Fruit fly (Drosophila melanogaster): ENCODE results near the gene CG2162.
A peak's percentile ranks its signal among the peaks of the same experiment; 100 is the strongest.

Gene CG2162

dm6 chr3L:2986302-2986701 lies 48.7 kb upstream of the CG2162 start:
- TF ChIP-seq crol (GFP tag; IDR thresholded peaks at IDR 0.05) (no peak), CG2116 (GFP tag; optimal IDR thresholded peaks at IDR 0.05) (no peak), CG11504 (tag; optimal IDR thresholded peaks at IDR 0.05) (peak; percentile 94)

- no peak for TF ChIP-seq odd (GFP tag; optimal IDR thresholded peaks at IDR 0.05)
- TF ChIP-seq CG4360 (GFP tag; IDR thresholded peaks at IDR 0.05), result no peak
- TF ChIP-seq CG18599 (GFP tag; optimal IDR thresholded peaks at IDR 0.05), result peak; percentile 45
- no peak for TF ChIP-seq CG12391 (tag; optimal IDR thresholded peaks at IDR 0.05)
- TF ChIP-seq Ets65A (GFP tag), result peak; percentile 90
- TF ChIP-seq cato (GFP tag; optimal IDR thresholded peaks at IDR 0.05; ENCODE audit: borderline replicate concordance), result no peak
- 0 out of 2 replicates have a peak, but pooled peaks have one; percentile 19 for TF ChIP-seq Rfx (GFP tag; IDR thresholded peaks at IDR 0.05)
- TF ChIP-seq CG3281 (GFP tag; optimal IDR thresholded peaks at IDR 0.05), result peak; percentile 18
- TF ChIP-seq pan (optimal IDR thresholded peaks at IDR 0.05), result no peak
- peak in 1 of 2 experiments; percentile 27 for TF ChIP-seq pan (GFP tag; optimal IDR thresholded peaks at IDR 0.05 in 1 of 2, IDR thresholded peaks at IDR 0.05 in 1 of 2)
- TF ChIP-seq Ptx1 (GFP tag; IDR thresholded peaks at IDR 0.05), result 0 out of 2 replicates have a peak, but pooled peaks have one; percentile 26
- 0 out of 2 replicates have a peak, but pooled peaks have one; percentile 6 for TF ChIP-seq ttk (GFP tag; IDR thresholded peaks at IDR 0.05)
- peak; percentile 29; the same call in 1 of the 2 replicates for TF ChIP-seq CG14441 (GFP tag; IDR thresholded peaks at IDR 0.05)
- TF ChIP-seq HLH3B (GFP tag; IDR thresholded peaks at IDR 0.05), result 0 out of 2 replicates have a peak, but pooled peaks have one; percentile 8
- TF ChIP-seq tgo (GFP tag; IDR thresholded peaks at IDR 0.05), result 0 out of 3 replicates have a peak, but pooled peaks have one; percentile 16
- peak; percentile 23 for TF ChIP-seq CG11504 (tag; optimal IDR thresholded peaks at IDR 0.05)
- 0 out of 2 replicates have a peak, but pooled peaks have one; percentile 27 for TF ChIP-seq CG6689 (GFP tag; IDR thresholded peaks at IDR 0.05)
- TF ChIP-seq CG11695 (GFP tag; IDR thresholded peaks at IDR 0.05), result no peak
- peak; percentile 46; the same call in 1 of the 3 replicates for TF ChIP-seq dysf (GFP tag; IDR thresholded peaks at IDR 0.05)
- peak; percentile 54 for TF ChIP-seq lab (GFP tag; optimal IDR thresholded peaks at IDR 0.05)
- TF ChIP-seq Dbx (GFP tag; IDR thresholded peaks at IDR 0.05), result peak; percentile 25; the same call in 1 of the 3 replicates
- TF ChIP-seq Ada2b (GFP tag; IDR thresholded peaks at IDR 0.05), result 0 out of 2 replicates have a peak, but pooled peaks have one; percentile 15
Measured at dm6 chr3L:2987749-2988148, 47.2 kb upstream of the CG2162 start.

dm6 chr3L:2994872-2995271 lies 40.1 kb upstream of the CG2162 start, which contains the start of gene CG2113:
Gene CG2113 (plus strand): TSS chr3L:2995172.
- TF ChIP-seq ewg (GFP tag; optimal IDR thresholded peaks at IDR 0.05) (no peak), Dip3 (GFP tag; optimal IDR thresholded peaks at IDR 0.05) (no peak), CG7786 (GFP tag; optimal IDR thresholded peaks at IDR 0.05) (no peak), CG10543 (GFP tag; optimal IDR thresholded peaks at IDR 0.05) (no peak), CG6689 (GFP tag; IDR thresholded peaks at IDR 0.05) (no peak), CG10431 (GFP tag; optimal IDR thresholded peaks at IDR 0.05) (no peak), CG3281 (GFP tag; optimal IDR thresholded peaks at IDR 0.05) (no peak), zfh2 (GFP tag; optimal IDR thresholded peaks at IDR 0.05) (no peak), CG6254 (GFP tag; optimal IDR thresholded peaks at IDR 0.05) (no peak), crp (GFP tag; optimal IDR thresholded peaks at IDR 0.05) (no peak), CG4617 (GFP tag; optimal IDR thresholded peaks at IDR 0.05; ENCODE audit: borderline replicate concordance) (no peak), p53 (GFP tag; optimal IDR thresholded peaks at IDR 0.05) (no peak), CG12659 (GFP tag; optimal IDR thresholded peaks at IDR 0.05) (no peak), z (GFP tag; IDR thresholded peaks at IDR 0.05) (no peak), gsb-n (tag; optimal IDR thresholded peaks at IDR 0.05) (no peak), CG18011 (GFP tag; optimal IDR thresholded peaks at IDR 0.05) (no peak), amos (GFP tag; IDR thresholded peaks at IDR 0.05; ENCODE audit: partially characterized antibody) (no peak), gce (GFP tag; IDR thresholded peaks at IDR 0.05) (no peak), en (GFP tag; optimal IDR thresholded peaks at IDR 0.05) (no peak)
